Fruit fly (Drosophila melanogaster) whole organism: ENCODE data around the gene CG11241.

Experiments
- CG8478 ChIP-seq: fragments of >200 bp; optimal IDR thresholded peaks from 2 replicates; lab custom pipeline; 2018; ENCODE audit warnings: inconsistent platforms
- Dll ChIP-seq: fragments of >200 bp; optimal IDR thresholded peaks from 2 replicates; lab custom pipeline; 2017
- pan ChIP-seq: fragments of >200 bp; optimal IDR thresholded peaks from 2 replicates; lab custom pipeline; 2017
- psq ChIP-seq: fragments of >200 bp; optimal IDR thresholded peaks from 2 replicates; lab custom pipeline; 2017
- usp ChIP-seq: fragments of >200 bp; optimal IDR thresholded peaks from 2 replicates; lab custom pipeline; 2017; ENCODE audit warnings: missing biosample characterization, missing genetic modification characterization, mixed read lengths

DNA sequence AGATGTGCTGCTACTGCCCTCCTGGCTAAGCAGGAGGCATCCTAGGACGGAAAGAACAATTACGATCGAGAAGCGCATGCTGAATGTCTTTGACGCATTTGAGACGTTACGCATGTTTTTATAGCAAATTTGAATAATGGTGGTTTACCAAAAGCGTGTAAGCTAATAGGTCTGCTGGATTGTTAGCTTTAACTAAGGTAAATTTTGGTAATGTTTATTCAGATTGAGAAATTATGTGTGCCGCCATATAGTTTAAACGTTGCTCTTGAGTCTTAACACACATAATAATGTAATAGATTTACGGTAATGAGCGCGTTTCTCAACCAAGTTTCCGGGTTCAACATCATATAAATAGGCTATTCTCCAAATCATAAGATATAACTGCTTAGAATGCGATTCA is 44.5 kb downstream of the CG11241 start, which contains the start of the genes CG12546 and CG14453:
- TF ChIP-seq usp (GFP tag; lab: Kevin White, UChicago), result no peak
- no peak for TF ChIP-seq pan (lab: Kevin White, UChicago)
- TF ChIP-seq psq (lab: Kevin White, UChicago), result no peak
- TF ChIP-seq CG8478 (lab: Kevin White, UChicago), result no peak
- no peak for TF ChIP-seq Dll
